Worm (Caenorhabditis elegans): ENCODE data around the gene C29A12.1.

C29A12.1 gene

ce11 chrV:10802060-10802459 is 11.2 kb downstream of the C29A12.1 start (continued):
- peak; percentile 40 for TF ChIP-seq tbp1 (GFP tag; optimal IDR thresholded peaks at IDR 0.05)
- TF ChIP-seq F22D6.2 (tag; optimal IDR thresholded peaks at IDR 0.05), result no peak
- TF ChIP-seq sdz-38 (tag; optimal IDR thresholded peaks at IDR 0.05), result no peak
- TF ChIP-seq snpc-4 (GFP tag; optimal IDR thresholded peaks at IDR 0.05), result no peak
- peak in 1 of 4 experiments; percentile 16 for TF ChIP-seq snpc-4 (tag; optimal IDR thresholded peaks at IDR 0.05)
- TF ChIP-seq lsl-1 (GFP tag; optimal IDR thresholded peaks at IDR 0.05), result no peak
- no peak for TF ChIP-seq lin-35 (GFP tag; optimal IDR thresholded peaks at IDR 0.05)
- no peak for TF ChIP-seq ekl-4 (GFP tag; IDR thresholded peaks at IDR 0.05)
- no peak for TF ChIP-seq hlh-12 (tag; optimal IDR thresholded peaks at IDR 0.05)
- TF ChIP-seq B0261.1 (tag; optimal IDR thresholded peaks at IDR 0.05), result no peak

ce11 chrV:10801154-10801553 is 12.1 kb downstream of the C29A12.1 start, which contains the start of gene D1054.18:
Gene D1054.18 (minus strand): TSS chrV:10801198.
- TF ChIP-seq T26A5.8 (tag; optimal IDR thresholded peaks at IDR 0.05) (no peak), ets-4 (GFP tag; optimal IDR thresholded peaks at IDR 0.05) (peak; percentile 48), hlh-26 (GFP tag; conservative IDR thresholded peaks at IDR 0.05) (no peak), ztf-18 (tag; optimal IDR thresholded peaks at IDR 0.05) (no peak), lin-54 (GFP tag; optimal IDR thresholded peaks at IDR 0.05) (no peak), F39B2.1 (GFP tag; IDR thresholded peaks at IDR 0.05) (no peak), dpff-1 (tag; optimal IDR thresholded peaks at IDR 0.05) (no peak), sptf-2 (GFP tag; optimal IDR thresholded peaks at IDR 0.05) (no peak), attf-5 (GFP tag; optimal IDR thresholded peaks at IDR 0.05) (no peak), F49E8.2 (tag; optimal IDR thresholded peaks at IDR 0.05; ENCODE audit: insufficient read depth) (no peak), ztf-22 (GFP tag; optimal IDR thresholded peaks at IDR 0.05) (peak; percentile 41), sdz-38 (tag; optimal IDR thresholded peaks at IDR 0.05) (no peak), attf-6 (GFP tag; IDR thresholded peaks at IDR 0.05) (no peak), K12H6.12 (tag; optimal IDR thresholded peaks at IDR 0.05) (no peak), ceh-40 (GFP tag; IDR thresholded peaks at IDR 0.05) (no peak), hlh-12 (tag; optimal IDR thresholded peaks at IDR 0.05) (no peak), egl-44 (GFP tag; IDR thresholded peaks at IDR 0.05) (no peak), pbrm-1 (GFP tag; IDR thresholded peaks at IDR 0.05) (no peak), let-526 (GFP tag; IDR thresholded peaks at IDR 0.05) (no peak), T07F8.4 (tag; optimal IDR thresholded peaks at IDR 0.05) (no peak), bed-1 (GFP tag; IDR thresholded peaks at IDR 0.05) (no peak), snpc-1.1 (tag; optimal IDR thresholded peaks at IDR 0.05; ENCODE audit: insufficient read depth) (no peak), zim-3 (tag; optimal IDR thresholded peaks at IDR 0.05) (no peak), die-1 (tag; optimal IDR thresholded peaks at IDR 0.05) (no peak), ekl-4 (GFP tag; IDR thresholded peaks at IDR 0.05) (no peak), B0261.1 (tag; optimal IDR thresholded peaks at IDR 0.05) (no peak), madf-3 (GFP tag; IDR thresholded peaks at IDR 0.05) (no peak), ceh-91 (GFP tag; IDR thresholded peaks at IDR 0.05) (no peak), dox-1 (GFP tag; IDR thresholded peaks at IDR 0.05) (no peak), egl-18 (GFP tag; IDR thresholded peaks at IDR 0.05) (no peak), cebp-1 (GFP tag; IDR thresholded peaks at IDR 0.05) (no peak), cebp-1 (tag; optimal IDR thresholded peaks at IDR 0.05) (peak; percentile 13), pha-4 (tag; optimal IDR thresholded peaks at IDR 0.05) (peak; percentile 35), nfyb-1 (GFP tag; IDR thresholded peaks at IDR 0.05) (no peak), madf-8 (GFP tag; conservative IDR thresholded peaks at IDR 0.05) (no peak), tbp1 (GFP tag; optimal IDR thresholded peaks at IDR 0.05) (peak; percentile 13), ama-1 (optimal IDR thresholded peaks at IDR 0.05) (no peak), ama-1 (GFP tag; optimal IDR thresholded peaks at IDR 0.05) (no peak), madf-10 (tag; optimal IDR thresholded peaks at IDR 0.05) (peak; percentile 13), B0336.3 (GFP tag; IDR thresholded peaks at IDR 0.05) (no peak), F10E7.11 (tag; optimal IDR thresholded peaks at IDR 0.05) (no peak), atf-7 (tag; optimal IDR thresholded peaks at IDR 0.05) (no peak), C06A6.2 (GFP tag; conservative IDR thresholded peaks at IDR 0.05) (no peak)

Data from whole organism, young adult.